Fruit fly (Drosophila melanogaster) whole organism, embryonic: ENCODE data around the gene Rab9D.

Experiments used
- ATbp ChIP-seq: fragments of 200-800 bp; sonication (Bioruptor generic); optimal IDR thresholded peaks from 2 replicates; lab custom pipeline; 2017; ENCODE audit warnings: missing biosample characterization, mild to moderate bottlenecking, missing genetic modification characterization, missing genetic modification reagents
- Adf1 ChIP-seq: fragments of 200-800 bp; sonication (Bioruptor generic); IDR thresholded peaks from 2 replicates; pipeline ENCODE4 v1.3.6; 2022; ENCODE audit warnings: missing biosample characterization, missing genetic modification characterization
- B-H1 ChIP-seq: fragments of 200-800 bp; sonication (Bioruptor generic); IDR thresholded peaks from 3 replicates; pipeline ENCODE4 v1.3.6; 2022; ENCODE audit warnings: missing biosample characterization, missing genetic modification characterization
- B-H2 ChIP-seq: fragments of 200-800 bp; sonication (Bioruptor generic); optimal IDR thresholded peaks from 2 replicates; lab custom pipeline; 2018; ENCODE audit warnings: missing biosample characterization, mild to moderate bottlenecking, missing genetic modification characterization
- Bgb ChIP-seq: fragments of 200-800 bp; sonication (Bioruptor generic); IDR thresholded peaks from 2 replicates; pipeline ENCODE4 v1.3.6; 2022; ENCODE audit warnings: missing biosample characterization, missing genetic modification characterization; ENCODE audit not compliant: partially characterized antibody
- CG10543 ChIP-seq: fragments of 200-800 bp; sonication (Bioruptor generic); optimal IDR thresholded peaks from 3 replicates; lab custom pipeline; 2017; ENCODE audit warnings: missing biosample characterization, mild to moderate bottlenecking, missing genetic modification characterization, moderate library complexity
- CG11085 ChIP-seq: fragments of 200-800 bp; sonication (Bioruptor generic); IDR thresholded peaks from 2 replicates; pipeline ENCODE4 v1.3.6; 2022; ENCODE audit warnings: missing biosample characterization, missing genetic modification characterization
- CG11696 ChIP-seq: fragments of 200-800 bp; sonication (Bioruptor generic); IDR thresholded peaks from 2 replicates; pipeline ENCODE4 v1.3.6; 2022; ENCODE audit warnings: missing biosample characterization, missing genetic modification characterization
- CG13894 ChIP-seq: fragments of 200-800 bp; sonication (Bioruptor generic); optimal IDR thresholded peaks from 3 replicates; lab custom pipeline; 2018; ENCODE audit warnings: missing biosample characterization, mild to moderate bottlenecking, missing genetic modification characterization, moderate library complexity
- CG15514 ChIP-seq: fragments of 200-800 bp; sonication (Bioruptor generic); optimal IDR thresholded peaks from 3 replicates; lab custom pipeline; 2017; ENCODE audit warnings: missing biosample characterization, missing genetic modification characterization, mild to moderate bottlenecking, moderate library complexity, missing genetic modification reagents
- CG17612 ChIP-seq: fragments of 200-800 bp; sonication (Bioruptor generic); IDR thresholded peaks from 2 replicates; pipeline ENCODE4 v1.3.6; 2022; ENCODE audit warnings: missing biosample characterization, missing genetic modification characterization
- CG18599 ChIP-seq: fragments of 200-800 bp; sonication (Bioruptor generic); optimal IDR thresholded peaks from 3 replicates; lab custom pipeline; 2017; ENCODE audit warnings: missing biosample characterization, missing genetic modification characterization, mild to moderate bottlenecking, moderate library complexity, missing genetic modification reagents
- CG2116 ChIP-seq: fragments of 200-800 bp; sonication (Bioruptor generic); optimal IDR thresholded peaks from 3 replicates; lab custom pipeline; 2018; ENCODE audit warnings: missing biosample characterization, mild to moderate bottlenecking, missing genetic modification characterization
- CG2875 ChIP-seq: fragments of 200-800 bp; sonication (Bioruptor generic); optimal IDR thresholded peaks from 2 replicates; lab custom pipeline; 2017; ENCODE audit warnings: missing biosample characterization, mild to moderate bottlenecking, missing genetic modification characterization, missing genetic modification reagents
- CG4282 ChIP-seq: fragments of 200-800 bp; sonication (Bioruptor generic); optimal IDR thresholded peaks from 2 replicates; lab custom pipeline; 2016; ENCODE audit warnings: missing biosample characterization, missing genetic modification characterization
- CG4617 ChIP-seq: fragments of 200-800 bp; sonication (Bioruptor generic); optimal IDR thresholded peaks from 3 replicates; lab custom pipeline; 2016; ENCODE audit warnings: missing biosample characterization, missing genetic modification characterization, borderline replicate concordance
- CG6854 ChIP-seq: fragments of 200-800 bp; sonication (Bioruptor generic); optimal IDR thresholded peaks from 3 replicates; lab custom pipeline; 2017; ENCODE audit warnings: missing biosample characterization, mild to moderate bottlenecking, missing genetic modification characterization
- CG7357 ChIP-seq: fragments of 200-800 bp; sonication (Bioruptor generic); IDR thresholded peaks from 3 replicates; pipeline ENCODE4 v1.3.6; 2022; ENCODE audit warnings: missing biosample characterization, missing genetic modification characterization
- Deaf1 ChIP-seq: fragments of 200-800 bp; optimal IDR thresholded peaks from 3 replicates; lab custom pipeline; 2019; ENCODE audit warnings: missing biosample characterization, mild to moderate bottlenecking, missing genetic modification characterization, moderate library complexity
- Dfd ChIP-seq, 2 experiments: fragments of >200 bp; optimal IDR thresholded peaks; 2 replicates each; lab custom pipeline; 2017; ENCODE audit warnings: missing biosample characterization in 2 of 2, missing genetic modification characterization in 2 of 2
- Ets65A ChIP-seq: fragments of 200-800 bp; sonication (Bioruptor generic); peaks from one replicate; lab custom pipeline; 2016; ENCODE audit warnings: missing biosample characterization, missing genetic modification characterization
- HLH3B ChIP-seq: fragments of 200-800 bp; sonication (Bioruptor generic); IDR thresholded peaks from 2 replicates; pipeline ENCODE4 v1.3.6; 2022; ENCODE audit warnings: missing biosample characterization, missing genetic modification characterization
- HLH4C ChIP-seq: fragments of 200-800 bp; sonication (Bioruptor generic); IDR thresholded peaks from 3 replicates; pipeline ENCODE4 v1.3.6; 2022; ENCODE audit warnings: missing biosample characterization, missing genetic modification characterization; ENCODE audit not compliant: partially characterized antibody
- Hmr ChIP-seq: fragments of 200-800 bp; sonication (Bioruptor generic); optimal IDR thresholded peaks from 3 replicates; lab custom pipeline; 2017; ENCODE audit warnings: mild to moderate bottlenecking, missing biosample characterization, missing genetic modification reagents, missing genetic modification characterization
- Hsf ChIP-seq: fragments of 200-800 bp; sonication (Bioruptor generic); optimal IDR thresholded peaks from 3 replicates; lab custom pipeline; 2016; ENCODE audit warnings: missing biosample characterization, missing genetic modification characterization
- Lim3 ChIP-seq: fragments of 200-800 bp; sonication (Bioruptor generic); IDR thresholded peaks from 2 replicates; pipeline ENCODE4 v1.3.6; 2022; ENCODE audit warnings: missing biosample characterization, missing genetic modification characterization
- MTF-1 ChIP-seq: fragments of 200-800 bp; sonication (Bioruptor generic); optimal IDR thresholded peaks from 2 replicates; lab custom pipeline; 2018; ENCODE audit warnings: missing biosample characterization, mild to moderate bottlenecking, missing genetic modification characterization, borderline replicate concordance
- Med ChIP-seq: fragments of 200-800 bp; sonication (Bioruptor generic); peaks from one replicate; lab custom pipeline; 2016; ENCODE audit warnings: missing biosample characterization, missing genetic modification characterization, mild to moderate bottlenecking, inconsistent platforms, moderate library complexity
- NC2β ChIP-seq: fragments of 200-800 bp; sonication (Bioruptor generic); optimal IDR thresholded peaks from 2 replicates; lab custom pipeline; 2016; ENCODE audit warnings: missing biosample characterization, missing genetic modification characterization
- Sry-β ChIP-seq: fragments of 200-800 bp; sonication (Bioruptor generic); optimal IDR thresholded peaks from 2 replicates; lab custom pipeline; 2018; ENCODE audit warnings: missing biosample characterization, mild to moderate bottlenecking, missing genetic modification characterization, moderate library complexity
- Xrp1 ChIP-seq: fragments of 200-800 bp; sonication (Bioruptor generic); IDR thresholded peaks from 2 replicates; pipeline ENCODE4 v1.3.6; 2022; ENCODE audit warnings: missing biosample characterization, missing genetic modification characterization
- abd-A ChIP-seq: fragments of 200-800 bp; sonication (Bioruptor generic); optimal IDR thresholded peaks from 3 replicates; lab custom pipeline; 2019; ENCODE audit warnings: missing biosample characterization, mild to moderate bottlenecking, missing genetic modification characterization, moderate library complexity
- btn ChIP-seq: fragments of 200-800 bp; sonication (Bioruptor generic); optimal IDR thresholded peaks from 2 replicates; lab custom pipeline; 2016; ENCODE audit warnings: missing biosample characterization, missing genetic modification characterization
- crc ChIP-seq: fragments of 200-800 bp; sonication (Bioruptor generic); optimal IDR thresholded peaks from 2 replicates; lab custom pipeline; 2016; ENCODE audit warnings: missing biosample characterization, missing genetic modification characterization
- crol ChIP-seq: fragments of 200-800 bp; sonication (Bioruptor generic); IDR thresholded peaks from 2 replicates; pipeline ENCODE4 v1.3.6; 2022; ENCODE audit warnings: missing biosample characterization, missing genetic modification characterization
- esg ChIP-seq: fragments of 200-800 bp; sonication (Bioruptor generic); conservative IDR thresholded peaks from 2 replicates; pipeline ENCODE4 v1.3.6; 2022; ENCODE audit warnings: missing biosample characterization, missing genetic modification characterization
- inv ChIP-seq: fragments of 200-800 bp; sonication (Bioruptor generic); IDR thresholded peaks from 2 replicates; pipeline ENCODE4 v1.3.6; 2022; ENCODE audit warnings: missing biosample characterization, missing genetic modification characterization; ENCODE audit not compliant: partially characterized antibody
- jumu ChIP-seq: fragments of 200-800 bp; sonication (Bioruptor generic); optimal IDR thresholded peaks from 3 replicates; lab custom pipeline; 2016; ENCODE audit warnings: missing biosample characterization, missing genetic modification characterization
- nom ChIP-seq: fragments of 200-800 bp; sonication (Bioruptor generic); optimal IDR thresholded peaks from 2 replicates; lab custom pipeline; 2017; ENCODE audit warnings: missing biosample characterization, missing genetic modification characterization, mild to moderate bottlenecking, moderate library complexity, missing genetic modification reagents
- ranshi ChIP-seq: fragments of 200-800 bp; sonication (Bioruptor generic); IDR thresholded peaks from 2 replicates; pipeline ENCODE4 v1.3.6; 2022; ENCODE audit warnings: missing biosample characterization, missing genetic modification characterization
- run ChIP-seq: fragments of 200-800 bp; sonication (Bioruptor generic); optimal IDR thresholded peaks from 3 replicates; lab custom pipeline; 2018; ENCODE audit warnings: missing biosample characterization, mild to moderate bottlenecking, missing genetic modification characterization
- seq ChIP-seq: fragments of 200-800 bp; sonication (Bioruptor generic); IDR thresholded peaks from 2 replicates; pipeline ENCODE4 v1.3.6; 2022; ENCODE audit warnings: missing biosample characterization, missing genetic modification characterization
- tup ChIP-seq: fragments of 200-800 bp; sonication (Bioruptor generic); optimal IDR thresholded peaks from 2 replicates; lab custom pipeline; 2016; ENCODE audit warnings: missing biosample characterization, mild to moderate bottlenecking, missing genetic modification characterization, moderate library complexity
- unpg ChIP-seq: fragments of 200-800 bp; sonication (Bioruptor generic); optimal IDR thresholded peaks from 3 replicates; lab custom pipeline; 2018; ENCODE audit warnings: missing biosample characterization, mild to moderate bottlenecking, missing genetic modification characterization, moderate library complexity

Rab9D gene

dm6 chrX:10607629-10608028, 18.7 kb downstream of the Rab9D start:
- TF ChIP-seq CG2116 (GFP tag; lab: Kevin White, UChicago) (no peak), Adf1 (GFP tag; lab: Robert Waterston, UW) (no peak), Med (peak; percentile 19), nom (no peak), Hmr (GFP tag; lab: Kevin White, UChicago) (no peak), Dfd (GFP tag; optimal IDR thresholded peaks at IDR 0.05; lab: Kevin White, UChicago) (peak in 1 of 2 experiments; percentile 16), CG2875 (GFP tag; lab: Kevin White, UChicago) (no peak), CG6854 (GFP tag; lab: Kevin White, UChicago) (no peak), CG17612 (GFP tag; lab: Robert Waterston, UW) (no peak), Sry-β (GFP tag; lab: Kevin White, UChicago) (no peak), btn (GFP tag; lab: Kevin White, UChicago) (no peak), Ets65A (GFP tag; lab: Kevin White, UChicago) (peak; percentile 10)

- TF ChIP-seq esg (GFP tag; lab: Robert Waterston, UW) (no peak), abd-A (tag; lab: Kevin White, UChicago) (peak; percentile 97), Bgb (GFP tag; lab: Robert Waterston, UW) (0 out of 2 replicates have a peak, but pooled peaks have one; percentile 14), CG4617 (GFP tag; lab: Kevin White, UChicago) (no peak), CG7357 (no peak), ATbp (GFP tag; lab: Kevin White, UChicago) (no peak), Xrp1 (GFP tag; lab: Robert Waterston, UW) (no peak), seq (GFP tag; lab: Robert Waterston, UW) (no peak), NC2β (GFP tag; lab: Kevin White, UChicago) (no peak), tup (GFP tag; lab: Kevin White, UChicago) (no peak), ranshi (GFP tag; lab: Robert Waterston, UW) (no peak), run (tag; lab: Kevin White, UChicago) (no peak), Hmr (GFP tag; lab: Kevin White, UChicago) (peak; percentile 9), Ets65A (GFP tag; lab: Kevin White, UChicago) (peak; percentile 58), Hsf (GFP tag; lab: Kevin White, UChicago) (no peak), MTF-1 (GFP tag; lab: Kevin White, UChicago) (no peak), jumu (GFP tag; lab: Kevin White, UChicago) (no peak), B-H2 (GFP tag; lab: Kevin White, UChicago) (no peak), crc (GFP tag; lab: Kevin White, UChicago) (no peak), unpg (no peak), crol (GFP tag; lab: Robert Waterston, UW) (peak; percentile 64), Lim3 (GFP tag; lab: Robert Waterston, UW) (no peak), CG15514 (peak; percentile 97), Deaf1 (tag; lab: Kevin White, UChicago) (peak; percentile 29), CG18599 (GFP tag; lab: Kevin White, UChicago) (peak; percentile 25), CG4282 (GFP tag; lab: Kevin White, UChicago) (no peak), HLH4C (no peak), CG13894 (peak; percentile 56), CG11085 (GFP tag; lab: Robert Waterston, UW) (no peak), CG10543 (peak; percentile 1), inv (GFP tag; lab: Robert Waterston, UW) (no peak), CG11696 (GFP tag; lab: Robert Waterston, UW) (peak; percentile 49; the same call in 1 of the 2 replicates), B-H1 (GFP tag; lab: Robert Waterston, UW) (no peak), HLH3B (GFP tag; lab: Robert Waterston, UW) (no peak)
These were observed 24.7 kb downstream of the Rab9D start for dm6 chrX:10613568-10613967.
